Worm (Caenorhabditis elegans): ENCODE results near the gene ZK1290.10.

DNA sequence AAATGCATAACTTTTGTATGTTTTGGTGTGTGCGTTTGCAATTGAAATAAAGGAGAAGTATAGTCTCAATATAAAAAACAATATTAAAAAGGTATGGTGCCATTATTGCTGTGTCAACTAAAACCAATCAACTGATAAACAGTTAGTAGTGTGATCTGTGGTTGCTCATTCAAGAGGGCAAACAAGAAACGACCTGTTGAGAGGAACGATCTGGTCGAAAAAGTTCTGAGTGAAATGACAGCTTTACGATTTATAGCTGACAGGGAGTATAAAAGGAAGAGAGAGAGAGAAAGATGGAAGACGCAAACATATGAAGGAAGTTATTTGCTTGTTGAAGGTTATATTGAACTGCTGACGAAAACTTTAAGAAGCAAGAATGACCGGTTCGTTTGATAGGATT lies 4.3 kb upstream of the ZK1290.10 start:
- TF ChIP-seq hmg-4 (GFP tag; optimal IDR thresholded peaks at IDR 0.05) (no peak), F13C5.2 (tag; optimal IDR thresholded peaks at IDR 0.05) (no peak), flt-1 (GFP tag; IDR thresholded peaks at IDR 0.05) (no peak)
